Worm (Caenorhabditis elegans): ENCODE results near the gene srh-222.
"Not testable (repeated sequence)": the region's sequence is repeated elsewhere in the genome, so short reads cannot be mapped to it uniquely, and the experiment has no call there.

Gene srh-222

DNA sequence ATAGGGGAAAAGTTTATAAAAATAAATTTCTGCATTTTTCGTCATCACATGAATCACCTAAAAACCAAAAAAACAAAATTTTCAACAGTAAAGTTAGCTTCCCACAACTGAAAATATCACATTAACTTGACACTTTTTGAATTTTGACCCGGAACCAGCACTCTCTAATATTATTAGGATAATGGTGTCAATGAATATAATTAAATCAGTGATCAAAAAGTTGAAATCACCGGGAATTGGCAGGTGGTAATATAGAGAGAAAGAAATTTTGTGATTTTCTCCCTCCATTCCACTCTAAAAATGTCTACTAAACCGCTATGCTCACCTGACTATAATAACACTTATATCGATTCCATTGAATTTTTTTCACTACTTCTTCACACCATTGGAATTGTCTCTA lies at the start of gene srh-222:
Gene srh-222 (plus strand): TSS at position 301 of the 400 bp plus-strand sequence.
- no peak for TF ChIP-seq unc-62 (GFP tag; optimal IDR thresholded peaks at IDR 0.05)

ce11 chrIV:3932408-3932807 lies 47.2 kb upstream of the srh-222 start, which contains the start of gene clec-70:
Gene clec-70 (plus strand): TSS chrIV:3932708.
- not testable (repeated sequence) for TF ChIP-seq unc-62 (GFP tag; optimal IDR thresholded peaks at IDR 0.05)

DNA sequence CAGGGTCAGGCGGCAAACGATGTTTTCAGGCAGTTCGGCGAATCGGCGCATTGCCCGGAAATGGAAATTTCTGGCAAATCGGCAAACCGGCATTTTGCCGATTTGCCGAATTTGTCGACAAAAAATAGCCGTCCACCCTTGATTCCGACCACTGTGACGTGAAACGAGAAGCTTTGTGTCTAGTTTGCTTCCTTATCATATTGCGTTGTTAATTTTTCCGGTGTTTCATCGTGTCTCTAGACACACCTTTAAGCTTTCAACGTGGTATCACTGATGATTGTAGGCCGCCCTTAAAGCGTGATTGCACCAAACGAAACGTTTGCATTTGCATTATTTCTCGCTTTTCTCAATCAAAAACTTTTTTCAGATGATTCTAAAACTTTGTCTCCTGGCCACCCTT lies 42.5 kb upstream of the srh-222 start, which contains the start of gene clec-71:
Gene clec-71 (plus strand): TSS at position 362 of the 400 bp plus-strand sequence.
- no peak for TF ChIP-seq unc-62 (GFP tag; optimal IDR thresholded peaks at IDR 0.05)

DNA sequence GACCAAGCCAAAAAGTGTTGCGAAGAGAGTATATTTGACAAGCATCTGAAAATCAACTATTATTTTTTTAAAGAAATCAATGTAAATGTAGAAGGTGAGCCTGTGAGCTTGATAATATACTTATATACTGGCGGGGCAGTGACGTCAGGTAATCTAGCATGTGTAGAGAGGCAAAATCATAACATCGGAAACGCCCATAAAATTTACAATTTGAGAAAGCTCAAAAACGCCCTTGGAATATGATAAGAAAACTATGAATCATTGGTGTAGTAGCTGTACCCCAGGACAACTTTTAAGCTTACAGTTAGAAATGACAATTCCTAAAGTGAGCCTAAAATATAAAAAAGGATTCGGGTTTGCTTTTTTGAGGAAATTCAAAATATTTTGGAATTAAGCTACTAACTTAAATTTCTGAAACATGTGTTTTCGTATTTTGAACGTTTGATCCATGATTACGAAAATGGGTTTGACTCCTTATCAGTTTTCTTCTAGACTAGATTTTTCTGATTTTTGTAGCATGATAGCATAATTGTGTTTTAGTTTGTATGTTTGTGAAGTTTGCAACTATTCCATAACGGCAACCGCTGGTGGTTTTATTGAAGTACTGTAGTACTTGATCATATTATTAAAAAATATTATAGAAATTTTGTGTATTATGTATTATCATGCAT lies 37.8 kb upstream of the srh-222 start, which contains the start of gene clec-174:
Gene clec-174 (minus strand): TSS at position 51 of the 671 bp plus-strand sequence.
- TF ChIP-seq unc-62 (GFP tag; optimal IDR thresholded peaks at IDR 0.05), result no peak

DNA sequence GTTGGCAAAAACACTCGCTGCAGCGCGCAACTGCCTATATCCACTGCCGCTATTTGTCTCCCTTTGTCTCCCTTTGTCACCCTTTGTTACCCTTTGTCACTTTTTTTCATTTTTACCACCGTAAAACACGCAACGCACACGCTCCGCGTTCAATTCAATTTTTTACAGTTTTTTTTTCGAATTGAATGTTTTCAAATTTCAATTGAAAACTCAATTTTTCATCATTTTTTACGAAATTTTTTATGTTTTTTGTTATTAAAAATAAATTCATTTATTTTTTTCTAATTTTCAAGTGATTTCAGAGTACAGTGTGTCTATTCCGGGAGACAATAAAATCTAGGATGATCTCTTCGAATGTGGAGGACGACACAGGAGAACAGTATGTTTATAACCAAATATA lies 36.6 kb upstream of the srh-222 start, which contains the start of gene Y46C8AL.11:
Gene Y46C8AL.11 (plus strand): TSS at position 301 of the 400 bp plus-strand sequence.
- no peak for TF ChIP-seq unc-62 (GFP tag; optimal IDR thresholded peaks at IDR 0.05)

DNA sequence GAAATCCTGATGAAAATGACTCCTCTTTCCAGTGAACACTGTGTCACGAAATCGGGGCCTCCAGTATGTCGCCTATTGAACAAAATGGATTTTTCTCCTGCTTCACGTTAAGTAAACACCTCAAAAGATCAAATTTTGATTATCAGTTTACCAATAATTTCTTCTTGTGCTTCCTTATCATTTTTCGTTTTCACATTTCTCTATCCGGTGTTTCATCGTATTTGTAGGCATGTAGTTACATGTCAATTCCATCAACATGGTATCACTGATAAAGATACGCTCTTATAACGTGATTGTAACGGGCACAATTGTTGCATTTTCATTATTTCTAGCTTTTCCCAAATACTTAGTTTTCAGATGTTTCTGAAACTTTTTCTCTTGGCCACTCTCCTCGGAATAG lies 35.2 kb upstream of the srh-222 start, which contains the start of gene clec-72:
Gene clec-72 (plus strand): TSS at position 358 of the 400 bp plus-strand sequence.
- no peak for TF ChIP-seq unc-62 (GFP tag; optimal IDR thresholded peaks at IDR 0.05)

- TF ChIP-seq unc-62 (GFP tag; optimal IDR thresholded peaks at IDR 0.05), result no peak
Measured at ce11 chrIV:3956095-3956494, 23.5 kb upstream of the srh-222 start, which contains the start of gene clec-73. Gene clec-73 (minus strand): TSS chrIV:3956195.

DNA sequence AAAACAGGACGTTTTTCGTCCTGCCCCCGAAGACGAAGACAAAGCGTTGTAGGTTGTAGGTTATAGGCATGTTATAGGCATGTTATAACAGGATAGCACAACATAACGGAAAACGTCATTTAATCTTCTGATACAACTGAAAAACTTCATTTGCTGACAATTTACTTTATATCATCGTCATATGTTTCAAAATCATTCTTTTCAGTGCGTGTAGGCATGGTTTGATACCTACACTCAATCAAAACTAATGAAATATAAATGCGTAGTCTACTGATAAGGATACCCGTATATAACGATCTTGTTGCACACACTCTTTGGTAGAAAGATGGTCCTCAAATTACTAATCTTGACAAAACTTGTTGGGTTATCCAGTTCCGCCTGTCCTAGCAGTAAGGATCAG lies 22.9 kb upstream of the srh-222 start, which contains the start of gene clec-74:
Gene clec-74 (plus strand): TSS at position 301 of the 400 bp plus-strand sequence.
- TF ChIP-seq unc-62 (GFP tag; optimal IDR thresholded peaks at IDR 0.05), result no peak

- TF ChIP-seq unc-62 (GFP tag; optimal IDR thresholded peaks at IDR 0.05), result no peak
Measured at ce11 chrIV:3960396-3960795, 19.2 kb upstream of the srh-222 start, which contains the start of gene clec-75. Gene clec-75 (plus strand): TSS chrIV:3960734.

- no peak for TF ChIP-seq unc-62 (GFP tag; optimal IDR thresholded peaks at IDR 0.05)
Measured at ce11 chrIV:3962584-3962983, 17.0 kb upstream of the srh-222 start, which contains the start of gene Y46C8AM.1. Gene Y46C8AM.1 (plus strand): TSS chrIV:3962884.

- no peak for TF ChIP-seq unc-62 (GFP tag; optimal IDR thresholded peaks at IDR 0.05)
Measured at ce11 chrIV:3963498-3963897, 16.1 kb upstream of the srh-222 start.

DNA sequence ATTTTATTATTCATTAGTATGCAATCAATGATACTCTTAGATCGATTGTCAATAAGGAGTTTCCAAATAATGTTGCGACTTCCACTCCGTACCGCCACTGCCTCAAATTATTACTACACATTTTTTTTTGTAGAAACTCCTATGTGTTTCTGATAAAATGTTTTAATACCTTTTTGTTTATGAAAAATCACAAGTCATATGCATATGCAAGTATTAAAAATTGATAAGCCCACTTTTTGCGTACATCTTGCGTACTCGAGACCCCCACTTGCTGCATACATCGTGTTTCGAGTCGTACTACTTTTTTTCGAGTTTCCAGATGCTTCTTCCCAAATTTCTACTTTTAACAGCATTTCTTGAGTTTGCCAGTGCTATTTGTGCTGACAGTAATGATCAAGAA lies 14.6 kb upstream of the srh-222 start, which contains the start of gene clec-76:
Gene clec-76 (plus strand): TSS at position 234 of the 400 bp plus-strand sequence.
- TF ChIP-seq unc-62 (GFP tag; optimal IDR thresholded peaks at IDR 0.05), result no peak

ce11 chrIV:3973049-3973448 lies 6.6 kb upstream of the srh-222 start, which contains the start of gene clec-79:
Gene clec-79 (plus strand): TSS chrIV:3973349.
- no peak for TF ChIP-seq unc-62 (GFP tag; optimal IDR thresholded peaks at IDR 0.05)

- no peak for TF ChIP-seq unc-62 (GFP tag; optimal IDR thresholded peaks at IDR 0.05)
Measured at ce11 chrIV:3977965-3978523, 1.6 kb upstream of the srh-222 start, which contains the start of gene srh-220. Gene srh-220 (minus strand): TSS chrIV:3978015.

- no peak for TF ChIP-seq unc-62 (GFP tag; optimal IDR thresholded peaks at IDR 0.05)
Measured at ce11 chrIV:3981601-3982000, 2.0 kb downstream of the srh-222 start, which contains the start of gene srh-223. Gene srh-223 (plus strand): TSS chrIV:3981901.

DNA sequence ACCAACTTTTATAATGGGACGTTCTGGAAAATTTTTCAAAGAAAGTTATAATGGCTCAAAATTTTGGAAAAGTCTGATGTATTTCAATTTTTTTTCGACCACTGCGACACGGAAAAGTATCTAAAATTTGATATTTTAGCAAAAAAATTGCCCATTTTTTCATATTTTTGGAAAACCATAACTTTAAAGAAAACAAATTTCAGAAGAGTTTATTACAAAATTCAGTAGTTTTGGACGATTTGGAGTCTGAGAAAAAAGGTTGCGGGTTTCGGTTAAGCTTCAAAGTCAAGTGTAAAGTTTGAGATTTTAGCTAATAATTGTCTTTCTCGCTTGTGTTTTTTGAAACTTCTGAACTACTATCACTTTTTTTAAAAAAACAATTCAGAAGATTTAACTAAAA lies 8.5 kb downstream of the srh-222 start:
- TF ChIP-seq unc-62 (GFP tag; optimal IDR thresholded peaks at IDR 0.05), result no peak
